Fruit fly (Drosophila melanogaster): Measurements from ENCODE around the gene PKD.
A peak's percentile ranks its signal among the peaks of the same experiment; 100 is the strongest.

Gene PKD

DNA sequence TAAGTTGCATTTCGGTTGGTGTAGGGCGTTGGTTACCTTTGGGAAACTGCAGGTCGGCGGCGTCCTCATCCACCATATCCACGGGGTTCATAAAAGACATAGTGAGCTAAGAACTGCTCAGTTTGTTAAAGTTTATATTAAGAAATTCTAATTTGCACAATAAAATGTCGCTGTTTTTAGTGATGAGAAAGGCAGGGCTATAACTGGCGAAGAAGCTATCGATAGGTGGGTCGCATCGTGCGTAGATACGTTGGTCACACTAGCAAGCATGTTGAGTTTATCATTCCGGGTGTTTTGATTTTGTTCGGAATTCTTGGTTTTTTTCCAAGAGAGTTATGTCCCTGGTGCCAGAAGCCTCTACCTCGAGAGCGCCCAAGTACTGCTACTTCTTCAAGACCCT, 58.9 kb downstream of the PKD start, which contains the start of the genes Ada2a, Polr2D, Tgs1 and moi (continued):
- TF ChIP-seq gro (GFP tag; optimal IDR thresholded peaks at IDR 0.05) (peak; percentile 15), CG17802 (tag; optimal IDR thresholded peaks at IDR 0.05) (no peak), CG2120 (GFP tag; optimal IDR thresholded peaks at IDR 0.05) (peak; percentile 9), CG32767 (GFP tag; IDR thresholded peaks at IDR 0.05) (no peak), NC2β (GFP tag; optimal IDR thresholded peaks at IDR 0.05) (no peak), Hmr (GFP tag; optimal IDR thresholded peaks at IDR 0.05) (no peak), Doc3 (GFP tag; IDR thresholded peaks at IDR 0.05; ENCODE audit: partially characterized antibody) (peak; percentile 76), CG13624 (GFP tag; optimal IDR thresholded peaks at IDR 0.05) (peak; percentile 33), CG6813 (GFP tag; optimal IDR thresholded peaks at IDR 0.05) (no peak), CG14710 (tag; optimal IDR thresholded peaks at IDR 0.05) (peak; percentile 15), ham (GFP tag; IDR thresholded peaks at IDR 0.05) (no peak), CG7556 (GFP tag; optimal IDR thresholded peaks at IDR 0.05) (no peak), hkb (optimal IDR thresholded peaks at IDR 0.05) (peak; percentile 47), hkb (GFP tag; IDR thresholded peaks at IDR 0.05) (no peak), Bgb (GFP tag; IDR thresholded peaks at IDR 0.05; ENCODE audit: partially characterized antibody) (peak; percentile 79), so (GFP tag; IDR thresholded peaks at IDR 0.05) (no peak), bsh (GFP tag; optimal IDR thresholded peaks at IDR 0.05) (no peak), stwl (tag; optimal IDR thresholded peaks at IDR 0.05) (peak; percentile 49), CG3726 (GFP tag; IDR thresholded peaks at IDR 0.05) (no peak), CG1603 (tag; optimal IDR thresholded peaks at IDR 0.05) (no peak), Mrtf (GFP tag; IDR thresholded peaks at IDR 0.05) (no peak), lola (GFP tag; optimal IDR thresholded peaks at IDR 0.05) (no peak), CG13894 (tag; optimal IDR thresholded peaks at IDR 0.05) (no peak), Sry-β (GFP tag; optimal IDR thresholded peaks at IDR 0.05) (no peak), CG8388 (GFP tag; optimal IDR thresholded peaks at IDR 0.05) (no peak), Awh (GFP tag; IDR thresholded peaks at IDR 0.05) (no peak), pb (GFP tag; optimal IDR thresholded peaks at IDR 0.05) (no peak), Mes4 (GFP tag; optimal IDR thresholded peaks at IDR 0.05) (no peak), fd102C (GFP tag; optimal IDR thresholded peaks at IDR 0.05) (no peak), gcm (GFP tag; optimal IDR thresholded peaks at IDR 0.05) (no peak), sc (optimal IDR thresholded peaks at IDR 0.05) (no peak), sc (GFP tag; optimal IDR thresholded peaks at IDR 0.05) (no peak), unc-4 (GFP tag; IDR thresholded peaks at IDR 0.05; ENCODE audit: partially characterized antibody) (peak; percentile 75; the same call in 1 of the 2 replicates), CG2712 (tag; optimal IDR thresholded peaks at IDR 0.05) (no peak), bcd (GFP tag; optimal IDR thresholded peaks at IDR 0.05) (no peak), zfh2 (GFP tag; optimal IDR thresholded peaks at IDR 0.05) (no peak), Ets97D (GFP tag; optimal IDR thresholded peaks at IDR 0.05) (peak; percentile 23), cg (GFP tag; optimal IDR thresholded peaks at IDR 0.05) (no peak), otp (GFP tag; IDR thresholded peaks at IDR 0.05) (no peak), CG4424 (GFP tag; optimal IDR thresholded peaks at IDR 0.05) (no peak), CG30403 (GFP tag; optimal IDR thresholded peaks at IDR 0.05) (no peak), trem (tag; optimal IDR thresholded peaks at IDR 0.05) (peak; percentile 70), CG18011 (GFP tag; optimal IDR thresholded peaks at IDR 0.05) (no peak), D19A (tag; optimal IDR thresholded peaks at IDR 0.05) (no peak), ftz-f1 (GFP tag; optimal IDR thresholded peaks at IDR 0.05) (peak; percentile 80), Elba2 (GFP tag; optimal IDR thresholded peaks at IDR 0.05) (peak; percentile 55), Atf-2 (GFP tag; optimal IDR thresholded peaks at IDR 0.05) (no peak), CG8924 (tag; optimal IDR thresholded peaks at IDR 0.05) (no peak), toy (GFP tag; IDR thresholded peaks at IDR 0.05) (no peak), crol (GFP tag; IDR thresholded peaks at IDR 0.05) (no peak), Ets65A (GFP tag) (no peak), luna (GFP tag; optimal IDR thresholded peaks at IDR 0.05) (no peak)
